Fruit fly (Drosophila melanogaster) whole organism, embryonic: Measurements from ENCODE around the gene Nup160.

Experiments
- ATbp ChIP-seq: fragments of 200-800 bp; sonication (Bioruptor generic); optimal IDR thresholded peaks from 2 replicates; lab custom pipeline; 2017; ENCODE audit warnings: missing biosample characterization, mild to moderate bottlenecking, missing genetic modification characterization, missing genetic modification reagents
- CG10543 ChIP-seq: fragments of 200-800 bp; sonication (Bioruptor generic); optimal IDR thresholded peaks from 3 replicates; lab custom pipeline; 2017; ENCODE audit warnings: missing biosample characterization, mild to moderate bottlenecking, missing genetic modification characterization, moderate library complexity
- CG11723 ChIP-seq: fragments of 200-800 bp; sonication (Bioruptor generic); optimal IDR thresholded peaks from 2 replicates; lab custom pipeline; 2017; ENCODE audit warnings: missing biosample characterization, mild to moderate bottlenecking, missing genetic modification characterization
- CG12299 ChIP-seq: fragments of 200-800 bp; sonication (Bioruptor generic); optimal IDR thresholded peaks from 2 replicates; lab custom pipeline; 2018; ENCODE audit warnings: missing biosample characterization, mild to moderate bottlenecking, missing genetic modification characterization
- CG12769 ChIP-seq: fragments of 200-800 bp; sonication (Bioruptor generic); optimal IDR thresholded peaks from 2 replicates; lab custom pipeline; 2019; ENCODE audit warnings: missing biosample characterization, mild to moderate bottlenecking, missing genetic modification characterization, moderate library complexity
- CG14441 ChIP-seq: fragments of 200-800 bp; sonication (Bioruptor generic); IDR thresholded peaks from 2 replicates; pipeline ENCODE4 v1.3.6; 2022; ENCODE audit warnings: missing biosample characterization, missing genetic modification characterization
- CG15601 ChIP-seq: fragments of 200-800 bp; sonication (Bioruptor generic); optimal IDR thresholded peaks from 3 replicates; lab custom pipeline; 2019; ENCODE audit warnings: missing biosample characterization, mild to moderate bottlenecking, missing genetic modification characterization, moderate library complexity
- CG18599 ChIP-seq: fragments of 200-800 bp; sonication (Bioruptor generic); optimal IDR thresholded peaks from 3 replicates; lab custom pipeline; 2017; ENCODE audit warnings: missing biosample characterization, missing genetic modification characterization, mild to moderate bottlenecking, moderate library complexity, missing genetic modification reagents
- CG2116 ChIP-seq: fragments of 200-800 bp; sonication (Bioruptor generic); optimal IDR thresholded peaks from 3 replicates; lab custom pipeline; 2018; ENCODE audit warnings: missing biosample characterization, mild to moderate bottlenecking, missing genetic modification characterization
- CG2199 ChIP-seq: fragments of 200-800 bp; sonication (Bioruptor generic); IDR thresholded peaks from 3 replicates; pipeline ENCODE4 v1.3.6; 2022; ENCODE audit warnings: missing biosample characterization, missing genetic modification characterization
- CG32532 ChIP-seq: fragments of 200-800 bp; sonication (Bioruptor generic); IDR thresholded peaks from 2 replicates; pipeline ENCODE4 v1.3.6; 2022; ENCODE audit warnings: missing biosample characterization, missing genetic modification characterization
- CG32767 ChIP-seq: fragments of 200-800 bp; sonication (Bioruptor generic); IDR thresholded peaks from 2 replicates; pipeline ENCODE4 v1.3.6; 2022; ENCODE audit warnings: missing biosample characterization, missing genetic modification characterization
- CG3838 ChIP-seq: fragments of 200-800 bp; sonication (Bioruptor generic); optimal IDR thresholded peaks from 3 replicates; lab custom pipeline; 2016; ENCODE audit warnings: missing biosample characterization, missing genetic modification characterization
- CG7271 ChIP-seq: fragments of 200-800 bp; sonication (Bioruptor generic); optimal IDR thresholded peaks from 2 replicates; lab custom pipeline; 2018; ENCODE audit warnings: missing biosample characterization, mild to moderate bottlenecking, missing genetic modification characterization, moderate library complexity
- CG7556 ChIP-seq: fragments of 200-800 bp; sonication (Bioruptor generic); optimal IDR thresholded peaks from 2 replicates; lab custom pipeline; 2017; ENCODE audit warnings: missing biosample characterization, mild to moderate bottlenecking, missing genetic modification characterization
- CG7987 ChIP-seq: fragments of 200-800 bp; sonication (Bioruptor generic); optimal IDR thresholded peaks from 2 replicates; lab custom pipeline; 2018; ENCODE audit warnings: missing biosample characterization, mild to moderate bottlenecking, missing genetic modification characterization, moderate library complexity
- Deaf1 ChIP-seq: fragments of 200-800 bp; optimal IDR thresholded peaks from 3 replicates; lab custom pipeline; 2019; ENCODE audit warnings: missing biosample characterization, mild to moderate bottlenecking, missing genetic modification characterization, moderate library complexity
- Doc3 ChIP-seq: fragments of 200-800 bp; sonication (Bioruptor generic); IDR thresholded peaks from 3 replicates; pipeline ENCODE4 v1.3.6; 2022; ENCODE audit warnings: missing biosample characterization, missing genetic modification characterization; ENCODE audit not compliant: partially characterized antibody
- Hr78 ChIP-seq, 2 experiments: fragments of 200-800 bp in 1 of 2; fragments of >200 bp in 1 of 2; sonication (Bioruptor generic) in 1 of 2; optimal IDR thresholded peaks; 2 replicates each; lab custom pipeline; 2017 to 2019; ENCODE audit warnings: missing biosample characterization in 2 of 2, missing genetic modification characterization in 2 of 2, mild to moderate bottlenecking in 1 of 2, moderate library complexity in 1 of 2
- Lhr ChIP-seq: fragments of 200-800 bp; sonication (Bioruptor generic); optimal IDR thresholded peaks from 3 replicates; lab custom pipeline; 2017; ENCODE audit warnings: mild to moderate bottlenecking, missing biosample characterization, missing genetic modification reagents, missing genetic modification characterization
- Med ChIP-seq: fragments of 200-800 bp; sonication (Bioruptor generic); peaks from one replicate; lab custom pipeline; 2016; ENCODE audit warnings: missing biosample characterization, missing genetic modification characterization, mild to moderate bottlenecking, inconsistent platforms, moderate library complexity
- Optix ChIP-seq: fragments of 200-800 bp; sonication (Bioruptor generic); IDR thresholded peaks from 3 replicates; pipeline ENCODE4 v1.3.6; 2022; ENCODE audit warnings: missing biosample characterization, missing genetic modification characterization
- Pdp1 ChIP-seq, 2 experiments: fragments of 200-800 bp; sonication (Bioruptor generic); optimal IDR thresholded peaks; 3 replicates each; lab custom pipeline; 2016; ENCODE audit warnings: missing biosample characterization in 2 of 2, missing genetic modification characterization in 2 of 2, mild to moderate bottlenecking in 1 of 2, moderate library complexity in 1 of 2
- Rx ChIP-seq: fragments of 200-800 bp; sonication (Bioruptor generic); IDR thresholded peaks from 2 replicates; pipeline ENCODE4 v1.3.6; 2022; ENCODE audit warnings: missing biosample characterization, missing genetic modification characterization
- Trl ChIP-seq, 3 experiments: fragments of >200 bp in 2 of 3; fragments of 200-800 bp in 1 of 3; sonication (Bioruptor generic) in 1 of 3; optimal IDR thresholded peaks; 2 replicates in 1 of 3; 3 replicates in 2 of 3; lab custom pipeline; 2016 to 2017; ENCODE audit warnings: missing biosample characterization in 1 of 3, missing genetic modification characterization in 1 of 3
- abd-A ChIP-seq: fragments of 200-800 bp; sonication (Bioruptor generic); optimal IDR thresholded peaks from 3 replicates; lab custom pipeline; 2019; ENCODE audit warnings: missing biosample characterization, mild to moderate bottlenecking, missing genetic modification characterization, moderate library complexity
- ara ChIP-seq: fragments of 200-800 bp; sonication (Bioruptor generic); IDR thresholded peaks from 2 replicates; pipeline ENCODE4 v1.3.6; 2022; ENCODE audit warnings: missing biosample characterization, missing genetic modification characterization
- ase ChIP-seq: fragments of 200-800 bp; sonication (Bioruptor generic); IDR thresholded peaks from 3 replicates; pipeline ENCODE4 v1.3.6; 2022; ENCODE audit warnings: missing biosample characterization, missing genetic modification characterization
- bab2 ChIP-seq: fragments of 200-800 bp; sonication (Bioruptor generic); optimal IDR thresholded peaks from 2 replicates; lab custom pipeline; 2016; ENCODE audit warnings: missing biosample characterization, missing genetic modification characterization
- bcd ChIP-seq: fragments of 200-800 bp; sonication (Bioruptor generic); optimal IDR thresholded peaks from 2 replicates; lab custom pipeline; 2017; ENCODE audit warnings: missing biosample characterization, mild to moderate bottlenecking, missing genetic modification characterization
- ci ChIP-seq: fragments of 200-800 bp; sonication (Bioruptor generic); IDR thresholded peaks from 3 replicates; pipeline ENCODE4 v1.3.6; 2022; ENCODE audit warnings: missing biosample characterization, missing genetic modification characterization
- crol ChIP-seq: fragments of 200-800 bp; sonication (Bioruptor generic); IDR thresholded peaks from 2 replicates; pipeline ENCODE4 v1.3.6; 2022; ENCODE audit warnings: missing biosample characterization, missing genetic modification characterization
- cwo ChIP-seq: fragments of 200-800 bp; sonication (Bioruptor generic); optimal IDR thresholded peaks from 3 replicates; lab custom pipeline; 2017; ENCODE audit warnings: missing biosample characterization, missing genetic modification characterization, mild to moderate bottlenecking, moderate library complexity, missing genetic modification reagents
- dmrt11E ChIP-seq: fragments of 200-800 bp; sonication (Bioruptor generic); optimal IDR thresholded peaks from 3 replicates; lab custom pipeline; 2018; ENCODE audit warnings: missing biosample characterization, mild to moderate bottlenecking, missing genetic modification characterization, moderate library complexity
- ewg ChIP-seq: fragments of 200-800 bp; sonication (Bioruptor generic); optimal IDR thresholded peaks from 3 replicates; lab custom pipeline; 2017; ENCODE audit warnings: mild to moderate bottlenecking, missing biosample characterization, missing genetic modification reagents, missing genetic modification characterization
- gcm2 ChIP-seq: fragments of 200-800 bp; sonication (Bioruptor generic); optimal IDR thresholded peaks from 2 replicates; lab custom pipeline; 2016; ENCODE audit warnings: missing biosample characterization, missing genetic modification characterization
- hb ChIP-seq: fragments of 200-800 bp; sonication (Bioruptor generic); IDR thresholded peaks from 3 replicates; pipeline ENCODE4 v1.3.6; 2022; ENCODE audit warnings: missing biosample characterization, missing genetic modification characterization; ENCODE audit not compliant: partially characterized antibody
- kay ChIP-seq: fragments of 200-800 bp; sonication (Bioruptor generic); optimal IDR thresholded peaks from 2 replicates; lab custom pipeline; 2016; ENCODE audit warnings: missing biosample characterization, missing genetic modification characterization
- mirr ChIP-seq: fragments of 200-800 bp; sonication (Bioruptor generic); optimal IDR thresholded peaks from 3 replicates; lab custom pipeline; 2018; ENCODE audit warnings: missing biosample characterization, mild to moderate bottlenecking, missing genetic modification characterization
- sd ChIP-seq: fragments of 200-800 bp; sonication (Bioruptor generic); optimal IDR thresholded peaks from 3 replicates; lab custom pipeline; 2018; ENCODE audit warnings: missing biosample characterization, mild to moderate bottlenecking, missing genetic modification characterization, moderate library complexity
- seq ChIP-seq: fragments of 200-800 bp; sonication (Bioruptor generic); IDR thresholded peaks from 2 replicates; pipeline ENCODE4 v1.3.6; 2022; ENCODE audit warnings: missing biosample characterization, missing genetic modification characterization
- sna ChIP-seq: fragments of 200-800 bp; sonication (Bioruptor generic); IDR thresholded peaks from 2 replicates; pipeline ENCODE4 v1.3.6; 2022; ENCODE audit warnings: missing biosample characterization, missing genetic modification characterization; ENCODE audit not compliant: partially characterized antibody
- so ChIP-seq: fragments of 200-800 bp; sonication (Bioruptor generic); IDR thresholded peaks from 3 replicates; pipeline ENCODE4 v1.3.6; 2022; ENCODE audit warnings: missing biosample characterization, missing genetic modification characterization
- sr ChIP-seq: fragments of 200-800 bp; sonication (Bioruptor generic); IDR thresholded peaks from 3 replicates; pipeline ENCODE4 v1.3.6; 2022; ENCODE audit warnings: missing biosample characterization, missing genetic modification characterization
- tin ChIP-seq: fragments of 200-800 bp; sonication (Bioruptor generic); optimal IDR thresholded peaks from 3 replicates; lab custom pipeline; 2016; ENCODE audit warnings: missing biosample characterization, missing genetic modification characterization
- trh ChIP-seq: fragments of 200-800 bp; sonication (Bioruptor generic); optimal IDR thresholded peaks from 2 replicates; lab custom pipeline; 2016; ENCODE audit warnings: missing biosample characterization, missing genetic modification characterization
- vvl ChIP-seq: fragments of 200-800 bp; sonication (Bioruptor generic); IDR thresholded peaks from 2 replicates; pipeline ENCODE4 v1.3.6; 2022; ENCODE audit warnings: missing biosample characterization, missing genetic modification characterization

Gene Nup160

dm6 chr2L:11168684-11169549 is 45.3 kb downstream of the Nup160 start:
- TF ChIP-seq Optix (GFP tag; lab: Robert Waterston, UW) (0 out of 3 replicates have a peak, but pooled peaks have one; percentile 28), abd-A (peak; percentile 43), CG14441 (GFP tag; lab: Robert Waterston, UW) (no peak), crol (peak; percentile 83), Hr78 (GFP tag; optimal IDR thresholded peaks at IDR 0.05; lab: Kevin White, UChicago) (peak in 1 of 2 experiments; percentile 35), CG7987 (GFP tag; lab: Kevin White, UChicago) (no peak), Trl (optimal IDR thresholded peaks at IDR 0.05; lab: Kevin White, UChicago) (peak; percentile 66 to 76), Trl (GFP tag; optimal IDR thresholded peaks at IDR 0.05; lab: Kevin White, UChicago) (no peak), Med (GFP tag; lab: Kevin White, UChicago) (peak; percentile 42), so (0 out of 3 replicates have a peak, but pooled peaks have one; percentile 20), seq (GFP tag; lab: Robert Waterston, UW) (peak; percentile 32; the same call in 1 of the 2 replicates), CG18599 (peak; percentile 2), mirr (GFP tag; lab: Kevin White, UChicago) (peak; percentile 9), ci (GFP tag; lab: Robert Waterston, UW) (0 out of 3 replicates have a peak, but pooled peaks have one; percentile 38), hb (GFP tag; lab: Robert Waterston, UW) (no peak), Rx (no peak), CG12769 (peak; percentile 73), ATbp (no peak), ase (GFP tag; lab: Robert Waterston, UW) (0 out of 3 replicates have a peak, but pooled peaks have one; percentile 22), CG10543 (GFP tag; lab: Kevin White, UChicago) (peak; percentile 19), vvl (peak; percentile 35; the same call in 1 of the 2 replicates), gcm2 (GFP tag; lab: Kevin White, UChicago) (no peak), sd (peak; percentile 0), Deaf1 (tag; lab: Kevin White, UChicago) (peak; percentile 52), CG15601 (peak; percentile 89), ewg (GFP tag; lab: Kevin White, UChicago) (peak; percentile 93), CG32767 (GFP tag; lab: Robert Waterston, UW) (0 out of 2 replicates have a peak, but pooled peaks have one; percentile 60), Doc3 (GFP tag; lab: Robert Waterston, UW) (0 out of 3 replicates have a peak, but pooled peaks have one; percentile 10)

- TF ChIP-seq Lhr (no peak), Pdp1 (GFP tag; optimal IDR thresholded peaks at IDR 0.05; lab: Kevin White, UChicago) (no peak), trh (GFP tag; lab: Kevin White, UChicago) (no peak), cwo (no peak), dmrt11E (tag; lab: Kevin White, UChicago) (no peak), bcd (GFP tag; lab: Kevin White, UChicago) (peak; percentile 6), CG7271 (no peak), ara (no peak), kay (GFP tag; lab: Kevin White, UChicago) (no peak), CG7556 (peak; percentile 3), CG12299 (tag; lab: Kevin White, UChicago) (no peak), bab2 (GFP tag; lab: Kevin White, UChicago) (no peak), CG32532 (GFP tag; lab: Robert Waterston, UW) (peak; percentile 41; the same call in 1 of the 2 replicates), sna (GFP tag; lab: Robert Waterston, UW) (no peak), Deaf1 (tag; lab: Kevin White, UChicago) (peak; percentile 11), tin (GFP tag; lab: Kevin White, UChicago) (no peak), CG2199 (GFP tag; lab: Robert Waterston, UW) (no peak), CG3838 (GFP tag; lab: Kevin White, UChicago) (no peak), sr (GFP tag; lab: Robert Waterston, UW) (no peak), CG2116 (GFP tag; lab: Kevin White, UChicago) (no peak), gcm2 (GFP tag; lab: Kevin White, UChicago) (no peak), CG11723 (GFP tag; lab: Kevin White, UChicago) (no peak)
These were observed 46.3 kb downstream of the Nup160 start for dm6 chr2L:11169904-11170303.
